Fruit fly (Drosophila melanogaster): ENCODE results near the gene CG11168.

DNA sequence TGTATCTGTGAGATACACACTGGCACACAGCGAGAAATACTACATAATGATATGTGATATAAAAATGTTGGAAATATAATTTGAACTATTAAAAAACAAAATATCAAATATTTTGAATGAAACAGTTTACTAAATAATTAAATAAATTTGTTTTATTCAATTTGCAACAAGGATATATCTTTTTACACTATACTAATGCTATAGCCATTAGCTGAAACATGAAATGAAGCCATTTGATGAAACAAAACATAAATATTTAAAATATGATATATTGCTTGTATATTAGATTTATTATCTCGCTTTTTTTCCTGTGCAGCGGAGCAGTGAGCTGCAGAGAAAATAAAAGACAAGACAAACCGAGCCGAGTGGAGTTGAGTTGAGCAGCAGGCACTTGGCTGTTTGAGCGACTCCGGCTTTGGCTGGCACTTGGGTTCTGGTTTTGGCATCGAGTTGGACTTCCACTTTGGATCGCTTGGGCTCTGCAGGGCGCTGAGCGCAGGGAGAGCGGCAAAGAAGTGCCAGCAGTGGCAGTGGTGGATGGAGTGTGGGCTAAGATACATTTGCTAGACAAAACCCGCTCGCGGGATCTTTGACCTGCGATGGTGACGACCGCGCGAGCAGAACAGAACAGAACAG lies 24.5 kb upstream of the CG11168 start:
- no peak for TF ChIP-seq CTCF (optimal IDR thresholded peaks at IDR 0.05)
- TF ChIP-seq CG8478 (optimal IDR thresholded peaks at IDR 0.05) = no peak

All from S2 (cell line).